Worm (Caenorhabditis elegans) whole organism, young adult: ENCODE results near the gene slc-25A10.

ENCODE experiments used
- B0261.1 ChIP-seq: sonication (generic microtip); optimal IDR thresholded peaks from 2 replicates; lab custom pipeline; 2016; ENCODE audit warnings: mild to moderate bottlenecking, missing genetic modification characterization, moderate library complexity, missing compliant biosample characterization
- F49E8.2 ChIP-seq: sonication (generic microtip); optimal IDR thresholded peaks from 3 replicates; lab custom pipeline; 2017; ENCODE audit warnings: missing genetic modification characterization, mild to moderate bottlenecking, missing compliant biosample characterization, antibody characterized with exemption, moderate library complexity; ENCODE audit not compliant: insufficient read depth
- ama-1 ChIP-seq, 3 experiments: fragments of 150-350 bp in 1 of 3; sonication (generic microtip) in 2 of 3; optimal IDR thresholded peaks; 2 replicates each; lab custom pipeline; 2014 to 2018; ENCODE audit warnings: missing biosample characterization in 2 of 3, missing genetic modification characterization in 2 of 3, missing genetic modification reagents in 2 of 3
- bed-1 ChIP-seq: fragments of 200-800 bp; sonication (Bioruptor generic); IDR thresholded peaks from 2 replicates; pipeline ENCODE4 v1.3.6; 2022; ENCODE audit warnings: missing genetic modification reagents, missing genetic modification characterization, missing compliant biosample characterization
- hmg-20 ChIP-seq: fragments of 200-800 bp; sonication (Bioruptor generic); IDR thresholded peaks from 2 replicates; pipeline ENCODE4 v1.3.6; 2022; ENCODE audit warnings: missing genetic modification reagents, missing genetic modification characterization, missing compliant biosample characterization
- madf-8 ChIP-seq: fragments of 200-800 bp; sonication (Bioruptor generic); conservative IDR thresholded peaks from 2 replicates; pipeline ENCODE4 v1.3.6; 2022; ENCODE audit warnings: missing genetic modification reagents, missing genetic modification characterization, missing compliant biosample characterization
- pbrm-1 ChIP-seq: fragments of 200-800 bp; sonication (Bioruptor generic); IDR thresholded peaks from 2 replicates; pipeline ENCODE4 v1.3.6; 2022; ENCODE audit warnings: missing genetic modification reagents, missing genetic modification characterization, missing compliant biosample characterization
- xnd-1 ChIP-seq: sonication (generic microtip); optimal IDR thresholded peaks from 2 replicates; lab custom pipeline; 2016; ENCODE audit warnings: missing genotype, missing genetic modification reagents, missing genetic modification characterization, missing compliant biosample characterization
- ztf-25 ChIP-seq: fragments of 200-800 bp; sonication (Bioruptor generic); IDR thresholded peaks from 2 replicates; pipeline ENCODE4 v1.3.6; 2022; ENCODE audit warnings: missing genetic modification reagents, missing genetic modification characterization, missing compliant biosample characterization

ce11 chrX:6740983-6741365, 15.5 kb upstream of the slc-25A10 start:
- TF ChIP-seq hmg-20 (GFP tag; lab: Robert Waterston, UW) (no peak), pbrm-1 (GFP tag; lab: Robert Waterston, UW) (no peak), bed-1 (GFP tag; lab: Robert Waterston, UW) (no peak), ama-1 (optimal IDR thresholded peaks at IDR 0.05; lab: Kevin White, UChicago) (no peak), ama-1 (GFP tag; optimal IDR thresholded peaks at IDR 0.05; lab: Kevin White, UChicago) (no peak), madf-8 (no peak), B0261.1 (tag; lab: Kevin White, UChicago) (no peak), F49E8.2 (tag; lab: Kevin White, UChicago) (no peak), xnd-1 (tag; lab: Kevin White, UChicago) (no peak), ztf-25 (GFP tag; lab: Robert Waterston, UW) (no peak)
